Worm (Caenorhabditis elegans) whole organism, midembryonic: ENCODE results near the gene pacl-1.

Experiments used
- T22C8.4 ChIP-seq: fragments of 200-800 bp; sonication (Bioruptor generic); IDR thresholded peaks from 2 replicates; pipeline ENCODE4 v1.3.6; 2022; ENCODE audit warnings: missing genetic modification characterization, missing compliant biosample characterization
- cog-1 ChIP-seq: sonication (generic microtip); optimal IDR thresholded peaks from 2 replicates; lab custom pipeline; 2016; ENCODE audit warnings: missing genetic modification characterization, missing compliant biosample characterization
- flt-1 ChIP-seq: fragments of 200-800 bp; sonication (Bioruptor generic); IDR thresholded peaks from 2 replicates; pipeline ENCODE4 v1.3.6; 2022; ENCODE audit warnings: missing genetic modification characterization, missing compliant biosample characterization
- med-1 ChIP-seq: sonication (generic microtip); optimal IDR thresholded peaks from 2 replicates; lab custom pipeline; 2017; ENCODE audit warnings: missing genetic modification characterization, mild to moderate bottlenecking, missing compliant biosample characterization, antibody characterized with exemption, missing genetic modification reagents; ENCODE audit not compliant: insufficient read depth
- ztf-29 ChIP-seq: fragments of 200-800 bp; sonication (Bioruptor generic); IDR thresholded peaks from 2 replicates; pipeline ENCODE4 v1.3.6; 2022; ENCODE audit warnings: missing genetic modification reagents, missing genetic modification characterization, missing compliant biosample characterization

ce11 chrV:16322155-16322554 is 46.9 kb upstream of the pacl-1 start:
- TF ChIP-seq ztf-29 (GFP tag; lab: Robert Waterston, UW): no peak
- TF ChIP-seq T22C8.4 (GFP tag; lab: Robert Waterston, UW): no peak
- no peak for TF ChIP-seq flt-1 (GFP tag; lab: Robert Waterston, UW)
- no peak for TF ChIP-seq med-1 (GFP tag; lab: Kevin White, UChicago)
- no peak for TF ChIP-seq cog-1 (tag; lab: Kevin White, UChicago)
